Fruit fly (Drosophila melanogaster) whole organism, prepupa: ENCODE results near the gene CG17110.

ENCODE experiments used
- Blimp-1 ChIP-seq: fragments of 200-800 bp; sonication (Bioruptor generic); optimal IDR thresholded peaks from 3 replicates; lab custom pipeline; 2017; ENCODE audit warnings: missing biosample characterization, missing genetic modification characterization, mild to moderate bottlenecking, moderate library complexity, missing genetic modification reagents
- CG10631 ChIP-seq: fragments of 200-800 bp; sonication (Bioruptor generic); optimal IDR thresholded peaks from 2 replicates; lab custom pipeline; 2016; ENCODE audit warnings: missing biosample characterization, missing genetic modification characterization
- CG10669 ChIP-seq: fragments of 200-800 bp; sonication (Bioruptor generic); optimal IDR thresholded peaks from 3 replicates; lab custom pipeline; 2018; ENCODE audit warnings: missing biosample characterization, mild to moderate bottlenecking, missing genetic modification characterization, moderate library complexity
- CG11294 ChIP-seq: fragments of 200-800 bp; sonication (Bioruptor generic); IDR thresholded peaks from 2 replicates; pipeline ENCODE4 v1.3.6; 2022; ENCODE audit warnings: missing biosample characterization, missing genetic modification characterization
- CG11762 ChIP-seq: fragments of 200-800 bp; sonication (Bioruptor generic); optimal IDR thresholded peaks from 3 replicates; lab custom pipeline; 2016; ENCODE audit warnings: missing biosample characterization, missing genetic modification characterization; ENCODE audit not compliant: insufficient read depth
- CG1621 ChIP-seq: fragments of 200-800 bp; sonication (Bioruptor generic); optimal IDR thresholded peaks from 3 replicates; lab custom pipeline; 2018; ENCODE audit warnings: missing biosample characterization, mild to moderate bottlenecking, missing genetic modification characterization
- CG3032 ChIP-seq: fragments of 200-800 bp; optimal IDR thresholded peaks from 2 replicates; lab custom pipeline; 2019; ENCODE audit warnings: missing biosample characterization, mild to moderate bottlenecking, missing genetic modification characterization, moderate library complexity
- CG31627 ChIP-seq: fragments of 200-800 bp; sonication (Bioruptor generic); optimal IDR thresholded peaks from 3 replicates; lab custom pipeline; 2016; ENCODE audit warnings: missing biosample characterization, missing genetic modification characterization
- CG32006 ChIP-seq: fragments of 200-800 bp; sonication (Bioruptor generic); optimal IDR thresholded peaks from 3 replicates; lab custom pipeline; 2017; ENCODE audit warnings: missing biosample characterization, mild to moderate bottlenecking, missing genetic modification characterization
- CG34406 ChIP-seq: fragments of 200-800 bp; sonication (Bioruptor generic); optimal IDR thresholded peaks from 3 replicates; lab custom pipeline; 2016; ENCODE audit warnings: missing biosample characterization, missing genetic modification characterization
- CG4318 ChIP-seq: fragments of 200-800 bp; sonication (Bioruptor generic); optimal IDR thresholded peaks from 3 replicates; lab custom pipeline; 2017; ENCODE audit warnings: missing biosample characterization, mild to moderate bottlenecking, missing genetic modification characterization
- CG6276 ChIP-seq: fragments of 200-800 bp; sonication (Bioruptor generic); optimal IDR thresholded peaks from 2 replicates; lab custom pipeline; 2017; ENCODE audit warnings: missing biosample characterization, mild to moderate bottlenecking, missing genetic modification characterization
- CG6792 ChIP-seq: fragments of 200-800 bp; sonication (Bioruptor generic); optimal IDR thresholded peaks from 3 replicates; lab custom pipeline; 2016; ENCODE audit warnings: missing biosample characterization, missing genetic modification characterization
- CG6854 ChIP-seq: fragments of 200-800 bp; sonication (Bioruptor generic); optimal IDR thresholded peaks from 2 replicates; lab custom pipeline; 2017; ENCODE audit warnings: missing biosample characterization, mild to moderate bottlenecking, missing genetic modification characterization
- CG7368 ChIP-seq: fragments of 200-800 bp; sonication (Bioruptor generic); optimal IDR thresholded peaks from 3 replicates; lab custom pipeline; 2016; ENCODE audit warnings: missing biosample characterization, missing genetic modification characterization
- CG8119 ChIP-seq: fragments of 200-800 bp; sonication (Bioruptor generic); IDR thresholded peaks from 3 replicates; pipeline ENCODE4 v1.3.6; 2022; ENCODE audit warnings: missing biosample characterization, missing genetic modification characterization
- CG8319 ChIP-seq: fragments of 200-800 bp; sonication (Bioruptor generic); optimal IDR thresholded peaks from 3 replicates; lab custom pipeline; 2016; ENCODE audit warnings: missing biosample characterization, missing genetic modification characterization
- CG8632 ChIP-seq: fragments of 200-800 bp; sonication (Bioruptor generic); optimal IDR thresholded peaks from 3 replicates; lab custom pipeline; 2016; ENCODE audit warnings: missing biosample characterization, missing genetic modification characterization
- CG9139 ChIP-seq: fragments of 200-800 bp; sonication (Bioruptor generic); optimal IDR thresholded peaks from 3 replicates; lab custom pipeline; 2017; ENCODE audit warnings: missing biosample characterization, mild to moderate bottlenecking, missing genetic modification characterization
- Eip75B ChIP-seq: fragments of 200-800 bp; sonication (Bioruptor generic); optimal IDR thresholded peaks from 3 replicates; lab custom pipeline; 2016; ENCODE audit warnings: missing biosample characterization, missing genetic modification characterization
- Eip78C ChIP-seq: fragments of 200-800 bp; sonication (Bioruptor generic); peaks from one replicate; lab custom pipeline; 2016; ENCODE audit warnings: missing biosample characterization, missing genetic modification characterization
- Ets21C ChIP-seq: fragments of 200-800 bp; sonication (Bioruptor generic); optimal IDR thresholded peaks from 3 replicates; lab custom pipeline; 2016; ENCODE audit warnings: missing biosample characterization, missing genetic modification characterization
- Ets96B ChIP-seq: fragments of 200-800 bp; optimal IDR thresholded peaks from 2 replicates; lab custom pipeline; 2019; ENCODE audit warnings: missing biosample characterization, mild to moderate bottlenecking, missing genetic modification characterization, moderate library complexity
- Hr39 ChIP-seq: fragments of 200-800 bp; sonication (Bioruptor generic); optimal IDR thresholded peaks from 2 replicates; lab custom pipeline; 2016; ENCODE audit warnings: missing biosample characterization, missing genetic modification characterization
- Hr4 ChIP-seq: fragments of 200-800 bp; sonication (Bioruptor generic); optimal IDR thresholded peaks from 3 replicates; lab custom pipeline; 2016; ENCODE audit warnings: missing biosample characterization, missing genetic modification characterization
- Lpt ChIP-seq: fragments of 200-800 bp; sonication (Bioruptor generic); optimal IDR thresholded peaks from 3 replicates; lab custom pipeline; 2016; ENCODE audit warnings: missing biosample characterization, missing genetic modification characterization
- Met ChIP-seq: fragments of 200-800 bp; sonication (Bioruptor generic); optimal IDR thresholded peaks from 3 replicates; lab custom pipeline; 2016; ENCODE audit warnings: missing biosample characterization, missing genetic modification characterization
- OdsH ChIP-seq: fragments of 200-800 bp; sonication (Bioruptor generic); optimal IDR thresholded peaks from 3 replicates; lab custom pipeline; 2016; ENCODE audit warnings: missing biosample characterization, missing genetic modification characterization
- Sox102F ChIP-seq: fragments of 200-800 bp; sonication (Bioruptor generic); optimal IDR thresholded peaks from 2 replicates; lab custom pipeline; 2016; ENCODE audit warnings: missing biosample characterization, mild to moderate bottlenecking, missing genetic modification characterization
- Sox14 ChIP-seq: fragments of 200-800 bp; sonication (Bioruptor generic); optimal IDR thresholded peaks from 3 replicates; lab custom pipeline; 2016; ENCODE audit warnings: missing biosample characterization, missing genetic modification characterization
- Sox15 ChIP-seq: fragments of 200-800 bp; sonication (Bioruptor generic); optimal IDR thresholded peaks from 3 replicates; lab custom pipeline; 2016; ENCODE audit warnings: missing biosample characterization, missing genetic modification characterization
- acj6 ChIP-seq: fragments of 200-800 bp; sonication (Bioruptor generic); optimal IDR thresholded peaks from 3 replicates; lab custom pipeline; 2016; ENCODE audit warnings: missing biosample characterization, missing genetic modification characterization
- dac ChIP-seq: fragments of 200-800 bp; sonication (Bioruptor generic); optimal IDR thresholded peaks from 2 replicates; lab custom pipeline; 2017; ENCODE audit warnings: missing biosample characterization, mild to moderate bottlenecking, missing genetic modification characterization
- eg ChIP-seq: fragments of 200-800 bp; sonication (Bioruptor generic); IDR thresholded peaks from 3 replicates; pipeline ENCODE4 v1.3.6; 2022; ENCODE audit warnings: missing biosample characterization, missing genetic modification characterization
- esn ChIP-seq: fragments of 200-800 bp; sonication (Bioruptor generic); optimal IDR thresholded peaks from 2 replicates; lab custom pipeline; 2016; ENCODE audit warnings: missing biosample characterization, mild to moderate bottlenecking, missing genetic modification characterization, moderate library complexity
- fd59A ChIP-seq: fragments of 200-800 bp; sonication (Bioruptor generic); optimal IDR thresholded peaks from 2 replicates; lab custom pipeline; 2017; ENCODE audit warnings: missing biosample characterization, mild to moderate bottlenecking, missing genetic modification characterization, missing genetic modification reagents
- fd85E ChIP-seq: fragments of 200-800 bp; sonication (Bioruptor generic); optimal IDR thresholded peaks from 3 replicates; lab custom pipeline; 2016; ENCODE audit warnings: missing biosample characterization, missing genetic modification characterization
- fkh ChIP-seq: fragments of 200-800 bp; sonication (Bioruptor generic); optimal IDR thresholded peaks from 3 replicates; lab custom pipeline; 2017; ENCODE audit warnings: missing biosample characterization, mild to moderate bottlenecking, missing genetic modification characterization, moderate library complexity
- lz ChIP-seq: fragments of 200-800 bp; sonication (Bioruptor generic); optimal IDR thresholded peaks from 3 replicates; lab custom pipeline; 2016; ENCODE audit warnings: missing biosample characterization, missing genetic modification characterization
- net ChIP-seq: fragments of 200-800 bp; sonication (Bioruptor generic); optimal IDR thresholded peaks from 3 replicates; lab custom pipeline; 2016; ENCODE audit warnings: missing biosample characterization, missing genetic modification characterization
- pdm3 ChIP-seq: fragments of 200-800 bp; sonication (Bioruptor generic); optimal IDR thresholded peaks from 3 replicates; lab custom pipeline; 2016; ENCODE audit warnings: missing biosample characterization, missing genetic modification characterization
- salr ChIP-seq, 2 experiments: fragments of 200-800 bp; sonication (Bioruptor generic); optimal IDR thresholded peaks; 3 replicates each; lab custom pipeline; 2016 to 2018; ENCODE audit warnings: missing biosample characterization in 2 of 2, missing genetic modification characterization in 2 of 2, mild to moderate bottlenecking in 1 of 2
- spab ChIP-seq: fragments of 200-800 bp; sonication (Bioruptor generic); optimal IDR thresholded peaks from 2 replicates; lab custom pipeline; 2017; ENCODE audit warnings: missing biosample characterization, mild to moderate bottlenecking, missing genetic modification characterization, missing genetic modification reagents
- ss ChIP-seq, 2 experiments: fragments of 200-800 bp; sonication (Bioruptor generic); optimal IDR thresholded peaks; 2 replicates in 1 of 2; 3 replicates in 1 of 2; lab custom pipeline; 2017 to 2018; ENCODE audit warnings: mild to moderate bottlenecking in 2 of 2, missing biosample characterization in 2 of 2, missing genetic modification characterization in 2 of 2, moderate library complexity in 1 of 2
- topi ChIP-seq: fragments of 200-800 bp; sonication (Bioruptor generic); optimal IDR thresholded peaks from 3 replicates; lab custom pipeline; 2016; ENCODE audit warnings: missing biosample characterization, missing genetic modification characterization

Gene CG17110

dm6 chr3R:23112680-23113362 lies 21.3 kb downstream of the CG17110 start, which contains the start of gene Cow (continued):
- TF ChIP-seq salr (GFP tag; optimal IDR thresholded peaks at IDR 0.05; lab: Kevin White, UChicago) = peak in 1 of 2 experiments; percentile 2
- TF ChIP-seq pdm3 = peak; percentile 45
- TF ChIP-seq Lpt (GFP tag; lab: Kevin White, UChicago) = no peak
- no peak for TF ChIP-seq Blimp-1 (GFP tag; lab: Kevin White, UChicago)
- TF ChIP-seq CG6276 (GFP tag; lab: Kevin White, UChicago) = peak; percentile 13
- TF ChIP-seq CG10669 = peak; percentile 48
- TF ChIP-seq CG4318 (GFP tag; lab: Kevin White, UChicago) = no peak
- TF ChIP-seq CG3032 = peak; percentile 46
- peak; percentile 7 for TF ChIP-seq CG8632 (GFP tag; lab: Kevin White, UChicago)
- TF ChIP-seq spab (GFP tag; lab: Kevin White, UChicago) = peak; percentile 31
- TF ChIP-seq CG8319 (GFP tag; lab: Kevin White, UChicago) = no peak
- peak; percentile 52 for TF ChIP-seq Hr4 (GFP tag; lab: Kevin White, UChicago)
- TF ChIP-seq, all 60 proteins: peak for 40

- TF ChIP-seq topi (GFP tag; lab: Kevin White, UChicago) (peak; percentile 51), eg (GFP tag; lab: Robert Waterston, UW) (0 out of 3 replicates have a peak, but pooled peaks have one; percentile 30), Hr39 (peak; percentile 61), fkh (GFP tag; lab: Kevin White, UChicago) (peak; percentile 39), CG3032 (peak; percentile 35), CG6276 (GFP tag; lab: Kevin White, UChicago) (no peak), CG11762 (GFP tag; lab: Kevin White, UChicago) (peak; percentile 7), CG6792 (GFP tag; lab: Kevin White, UChicago) (peak; percentile 13), CG32006 (peak; percentile 43), CG4318 (GFP tag; lab: Kevin White, UChicago) (no peak), dac (GFP tag; lab: Kevin White, UChicago) (no peak), CG8119 (GFP tag; lab: Robert Waterston, UW) (no peak), Sox102F (peak; percentile 12), fd85E (GFP tag; lab: Kevin White, UChicago) (no peak), CG31627 (peak; percentile 68), Ets21C (GFP tag; lab: Kevin White, UChicago) (no peak), fd59A (no peak), Blimp-1 (GFP tag; lab: Kevin White, UChicago) (no peak), Met (no peak), Eip75B (GFP tag; lab: Kevin White, UChicago) (peak; percentile 35), CG11294 (no peak; the same call in 1 of the 2 replicates), CG34406 (GFP tag; lab: Kevin White, UChicago) (peak; percentile 19), salr (GFP tag; optimal IDR thresholded peaks at IDR 0.05; lab: Kevin White, UChicago) (peak in 1 of 2 experiments; percentile 24), Sox14 (peak; percentile 87), esn (GFP tag; lab: Kevin White, UChicago) (peak; percentile 42), OdsH (GFP tag; lab: Kevin White, UChicago) (no peak), CG9139 (GFP tag; lab: Kevin White, UChicago) (no peak), Sox15 (GFP tag; lab: Kevin White, UChicago) (peak; percentile 33), spab (GFP tag; lab: Kevin White, UChicago) (no peak), lz (peak; percentile 66), net (GFP tag; lab: Kevin White, UChicago) (no peak), CG8632 (GFP tag; lab: Kevin White, UChicago) (no peak), acj6 (GFP tag; lab: Kevin White, UChicago) (peak; percentile 46), Ets96B (tag; lab: Kevin White, UChicago) (peak; percentile 15), CG10669 (no peak), Hr4 (GFP tag; lab: Kevin White, UChicago) (no peak), CG1621 (tag; lab: Kevin White, UChicago) (no peak), ss (GFP tag; optimal IDR thresholded peaks at IDR 0.05; lab: Kevin White, UChicago) (peak in 1 of 2 experiments; percentile 20), Lpt (GFP tag; lab: Kevin White, UChicago) (no peak), Eip78C (GFP tag; lab: Kevin White, UChicago) (peak; percentile 66), CG7368 (peak; percentile 38), CG6854 (GFP tag; lab: Kevin White, UChicago) (peak; percentile 42), CG10631 (peak; percentile 44)
Observed at dm6 chr3R:23117683-23118470, 26.4 kb downstream of the CG17110 start, which contains the start of the genes Rassf and CenB1A. Gene Rassf, minus strand, starts transcription at chr3R:23117931. Gene CenB1A, plus strand, starts transcription at chr3R:23118400.
